Worm (Caenorhabditis elegans): ENCODE measurements around the gene uggt-1.
A peak's percentile ranks its signal among the peaks of the same experiment; 100 is the strongest.

Gene uggt-1

ce11 chrX:7474968-7475433, 25.8 kb downstream of the uggt-1 start, which contains the start of gene coh-1:
Gene coh-1 (minus strand): TSS chrX:7475018.
- no peak for TF ChIP-seq mdl-1 (tag; optimal IDR thresholded peaks at IDR 0.05)
- TF ChIP-seq ZK546.5 (tag; optimal IDR thresholded peaks at IDR 0.05), result no peak
- TF ChIP-seq egl-5 (tag; optimal IDR thresholded peaks at IDR 0.05), result peak; percentile 31
- peak; percentile 23 for TF ChIP-seq elt-2 (tag; optimal IDR thresholded peaks at IDR 0.05)
- peak; percentile 45 for TF ChIP-seq lin-15B (tag; optimal IDR thresholded peaks at IDR 0.05)
- peak; percentile 8 for TF ChIP-seq ceh-28 (tag; optimal IDR thresholded peaks at IDR 0.05)
- no peak for TF ChIP-seq unc-62 (GFP tag; optimal IDR thresholded peaks at IDR 0.05)
- TF ChIP-seq zag-1 (tag; optimal IDR thresholded peaks at IDR 0.05), result no peak
- no peak for TF ChIP-seq nhr-11 (tag; optimal IDR thresholded peaks at IDR 0.05)
- TF ChIP-seq lin-39 (tag; optimal IDR thresholded peaks at IDR 0.05), result peak; percentile 78
- TF ChIP-seq pha-4 (tag; optimal IDR thresholded peaks at IDR 0.05), result peak; percentile 63
- TF ChIP-seq nhr-43 (tag; optimal IDR thresholded peaks at IDR 0.05; ENCODE audit: poor library complexity, severe bottlenecking), result peak; percentile 33
- TF ChIP-seq elt-1 (tag; optimal IDR thresholded peaks at IDR 0.05), result no peak
- TF ChIP-seq snpc-4 (tag; optimal IDR thresholded peaks at IDR 0.05), result peak; percentile 37
- TF ChIP-seq hmg-11 (tag; optimal IDR thresholded peaks at IDR 0.05), result peak; percentile 87
- peak; percentile 77 for TF ChIP-seq nfya-1 (tag; optimal IDR thresholded peaks at IDR 0.05; ENCODE audit: insufficient read depth)
- TF ChIP-seq ceh-16 (tag; optimal IDR thresholded peaks at IDR 0.05), result no peak
- no peak for TF ChIP-seq elt-3 (tag; optimal IDR thresholded peaks at IDR 0.05)
- TF ChIP-seq nhr-23 (tag; optimal IDR thresholded peaks at IDR 0.05), result peak; percentile 77
- no peak for TF ChIP-seq nhr-28 (tag; optimal IDR thresholded peaks at IDR 0.05)
- TF ChIP-seq skn-1 (tag; optimal IDR thresholded peaks at IDR 0.05), result peak; percentile 1
- TF ChIP-seq nhr-25 (tag; optimal IDR thresholded peaks at IDR 0.05), result peak; percentile 68
- peak; percentile 38 for TF ChIP-seq jun-1 (tag; optimal IDR thresholded peaks at IDR 0.05)

ce11 chrX:7469907-7470306, 30.9 kb downstream of the uggt-1 start:
- TF ChIP-seq nhr-67 (tag; optimal IDR thresholded peaks at IDR 0.05) (no peak), nhr-25 (tag; optimal IDR thresholded peaks at IDR 0.05) (no peak), egl-5 (tag; optimal IDR thresholded peaks at IDR 0.05) (no peak), mdl-1 (tag; optimal IDR thresholded peaks at IDR 0.05) (no peak), ztf-11 (tag; optimal IDR thresholded peaks at IDR 0.05) (no peak), ZK546.5 (tag; optimal IDR thresholded peaks at IDR 0.05) (no peak), elt-3 (tag; optimal IDR thresholded peaks at IDR 0.05) (no peak)

ce11 chrX:7466682-7467081, 34.1 kb downstream of the uggt-1 start:
- TF ChIP-seq elt-3 (tag; optimal IDR thresholded peaks at IDR 0.05), result no peak
- no peak for TF ChIP-seq ceh-9 (tag; optimal IDR thresholded peaks at IDR 0.05)
- no peak for TF ChIP-seq jun-1 (tag; optimal IDR thresholded peaks at IDR 0.05)
- TF ChIP-seq mml-1 (tag; optimal IDR thresholded peaks at IDR 0.05), result no peak
- no peak for TF ChIP-seq pqm-1 (tag; optimal IDR thresholded peaks at IDR 0.05)
- TF ChIP-seq elt-1 (tag; optimal IDR thresholded peaks at IDR 0.05), result no peak
- TF ChIP-seq egl-27 (tag; optimal IDR thresholded peaks at IDR 0.05), result no peak
- no peak for TF ChIP-seq mdl-1 (tag; optimal IDR thresholded peaks at IDR 0.05)
- TF ChIP-seq ztf-11 (tag; optimal IDR thresholded peaks at IDR 0.05), result no peak
- no peak for TF ChIP-seq zag-1 (tag; optimal IDR thresholded peaks at IDR 0.05)
- TF ChIP-seq nhr-12 (tag; optimal IDR thresholded peaks at IDR 0.05), result no peak
- no peak for TF ChIP-seq lin-15B (tag; optimal IDR thresholded peaks at IDR 0.05)
- TF ChIP-seq sea-2 (GFP tag; optimal IDR thresholded peaks at IDR 0.05), result no peak
- no peak for TF ChIP-seq fkh-10 (GFP tag; optimal IDR thresholded peaks at IDR 0.05)
- no peak for TF ChIP-seq ceh-82 (tag; optimal IDR thresholded peaks at IDR 0.05)
- no peak for TF ChIP-seq aly-2 (tag; optimal IDR thresholded peaks at IDR 0.05)

- TF ChIP-seq fkh-10 (GFP tag; optimal IDR thresholded peaks at IDR 0.05), result no peak
- peak; percentile 92 for TF ChIP-seq nfya-1 (tag; optimal IDR thresholded peaks at IDR 0.05; ENCODE audit: insufficient read depth)
These were observed 36.4 kb downstream of the uggt-1 start for ce11 chrX:7464389-7464788.

- TF ChIP-seq nfya-1 (tag; optimal IDR thresholded peaks at IDR 0.05; ENCODE audit: insufficient read depth) (no peak), ceh-9 (tag; optimal IDR thresholded peaks at IDR 0.05) (no peak), snpc-4 (tag; optimal IDR thresholded peaks at IDR 0.05) (no peak)
These were observed 37.1 kb downstream of the uggt-1 start, which contains the start of gene sox-2 for ce11 chrX:7463637-7464036. Gene sox-2 (minus strand): TSS chrX:7463736.
